Worm (Caenorhabditis elegans) whole organism, late embryonic: Measurements from ENCODE around the gene F40G12.2.
"Not testable (repeated sequence)": the region's sequence is repeated elsewhere in the genome, so short reads cannot be mapped to it uniquely, and the experiment has no call there.

Experiments
- C38D4.7 ChIP-seq: fragments of 200-800 bp; sonication (Bioruptor generic); optimal IDR thresholded peaks from 2 replicates; lab custom pipeline; 2018; ENCODE audit warnings: mild to moderate bottlenecking, missing genetic modification characterization, moderate library complexity, missing compliant biosample characterization
- F13H6.1 ChIP-seq: sonication (generic microtip); optimal IDR thresholded peaks from 2 replicates; lab custom pipeline; 2016; ENCODE audit warnings: missing genetic modification characterization, missing compliant biosample characterization
- K09A11.1 ChIP-seq: sonication (generic microtip); optimal IDR thresholded peaks from 2 replicates; lab custom pipeline; 2017; ENCODE audit warnings: antibody characterized with exemption, mild to moderate bottlenecking, missing genetic modification characterization, missing compliant biosample characterization; ENCODE audit not compliant: insufficient read depth
- T23F11.4 ChIP-seq: fragments of 200-800 bp; sonication (Bioruptor generic); optimal IDR thresholded peaks from 2 replicates; lab custom pipeline; 2018; ENCODE audit warnings: mild to moderate bottlenecking, missing genetic modification characterization, missing compliant biosample characterization
- Y22D7AL.16 ChIP-seq: sonication (generic microtip); optimal IDR thresholded peaks from 2 replicates; lab custom pipeline; 2016; ENCODE audit warnings: missing genetic modification characterization, missing compliant biosample characterization
- ceh-18 ChIP-seq: sonication (generic microtip); optimal IDR thresholded peaks from 2 replicates; lab custom pipeline; 2016; ENCODE audit warnings: missing genetic modification characterization, missing compliant biosample characterization
- ceh-19 ChIP-seq: fragments of 200-800 bp; sonication (Bioruptor generic); optimal IDR thresholded peaks from 2 replicates; lab custom pipeline; 2018; ENCODE audit warnings: mild to moderate bottlenecking, missing genetic modification characterization, missing compliant biosample characterization
- ceh-24 ChIP-seq: sonication (generic microtip); optimal IDR thresholded peaks from 2 replicates; lab custom pipeline; 2016; ENCODE audit warnings: mild to moderate bottlenecking, missing genetic modification characterization, missing compliant biosample characterization
- ceh-30 ChIP-seq: fragments of 150-350 bp; optimal IDR thresholded peaks from 2 replicates; lab custom pipeline; 2014; ENCODE audit warnings: missing biosample characterization, missing genetic modification characterization
- ceh-45 ChIP-seq: fragments of 200-800 bp; sonication (Bioruptor generic); IDR thresholded peaks from 2 replicates; pipeline ENCODE4 v1.3.6; 2022; ENCODE audit warnings: missing genetic modification reagents, missing genetic modification characterization, missing compliant biosample characterization
- dmd-4 ChIP-seq: sonication (generic microtip); optimal IDR thresholded peaks from 2 replicates; lab custom pipeline; 2016; ENCODE audit warnings: borderline replicate concordance, missing genetic modification characterization, missing compliant biosample characterization
- elt-2 ChIP-seq: sonication (generic microtip); optimal IDR thresholded peaks from 2 replicates; lab custom pipeline; 2016; ENCODE audit warnings: missing genetic modification reagents, missing genetic modification characterization, missing compliant biosample characterization
- elt-4 ChIP-seq: sonication (generic microtip); optimal IDR thresholded peaks from 2 replicates; lab custom pipeline; 2016; ENCODE audit warnings: missing genetic modification characterization, missing compliant biosample characterization
- ets-4 ChIP-seq: sonication (generic microtip); optimal IDR thresholded peaks from 2 replicates; lab custom pipeline; 2016; ENCODE audit warnings: missing genetic modification characterization, missing compliant biosample characterization
- hlh-30 ChIP-seq: sonication (generic microtip); optimal IDR thresholded peaks from 2 replicates; lab custom pipeline; 2017; ENCODE audit warnings: antibody characterized with exemption, missing genetic modification characterization, missing compliant biosample characterization; ENCODE audit not compliant: insufficient read depth
- hlh-6 ChIP-seq: sonication (generic microtip); optimal IDR thresholded peaks from 2 replicates; lab custom pipeline; 2016; ENCODE audit warnings: missing genotype, missing genetic modification characterization, missing compliant biosample characterization
- lin-11 ChIP-seq: fragments of 200-800 bp; sonication (Bioruptor generic); optimal IDR thresholded peaks from 2 replicates; lab custom pipeline; 2018; ENCODE audit warnings: mild to moderate bottlenecking, missing genetic modification characterization, missing compliant biosample characterization
- pat-9 ChIP-seq: fragments of 200-800 bp; sonication (Bioruptor generic); optimal IDR thresholded peaks from 2 replicates; lab custom pipeline; 2018; ENCODE audit warnings: mild to moderate bottlenecking, missing genetic modification characterization, moderate library complexity, missing compliant biosample characterization
- ref-2 ChIP-seq: sonication (generic microtip); optimal IDR thresholded peaks from 2 replicates; lab custom pipeline; 2016; ENCODE audit warnings: missing genetic modification characterization, missing compliant biosample characterization
- sdc-2 ChIP-seq: sonication (generic microtip); optimal IDR thresholded peaks from 2 replicates; lab custom pipeline; 2016; ENCODE audit warnings: missing genotype, missing genetic modification characterization, missing compliant biosample characterization
- sox-4 ChIP-seq: sonication (generic microtip); optimal IDR thresholded peaks from 2 replicates; lab custom pipeline; 2017; ENCODE audit warnings: mild to moderate bottlenecking, missing genetic modification characterization, inconsistent platforms, missing compliant biosample characterization
- tbx-7 ChIP-seq: sonication (generic microtip); optimal IDR thresholded peaks from 2 replicates; lab custom pipeline; 2016; ENCODE audit warnings: missing genotype, missing genetic modification characterization, missing compliant biosample characterization
- ttx-3 ChIP-seq: sonication (generic microtip); optimal IDR thresholded peaks from 2 replicates; lab custom pipeline; 2016; ENCODE audit warnings: missing genetic modification reagents, missing genetic modification characterization, missing compliant biosample characterization
- unc-3 ChIP-seq, 2 experiments: fragments of 200-800 bp in 1 of 2; sonication (Bioruptor generic) in 1 of 2; sonication (generic microtip) in 1 of 2; conservative IDR thresholded peaks in 1 of 2; optimal IDR thresholded peaks in 1 of 2; 2 replicates each; pipeline versions ENCODE4 v1.3.6 to Lab custom; 2016 to 2022; ENCODE audit warnings: missing compliant biosample characterization in 2 of 2, missing genetic modification characterization in 2 of 2, missing genetic modification reagents in 1 of 2
- unc-55 ChIP-seq: sonication (generic microtip); optimal IDR thresholded peaks from 2 replicates; lab custom pipeline; 2017; ENCODE audit warnings: missing biosample characterization, missing genetic modification reagents, missing genetic modification characterization
- unc-86 ChIP-seq: sonication (generic microtip); optimal IDR thresholded peaks from 2 replicates; lab custom pipeline; 2016; ENCODE audit warnings: missing genetic modification characterization, missing compliant biosample characterization
- zip-5 ChIP-seq: sonication (generic microtip); optimal IDR thresholded peaks from 2 replicates; lab custom pipeline; 2016; ENCODE audit warnings: missing genetic modification characterization, missing compliant biosample characterization
- ztf-16 ChIP-seq: sonication (generic microtip); optimal IDR thresholded peaks from 2 replicates; lab custom pipeline; 2017; ENCODE audit warnings: missing genetic modification characterization, missing compliant biosample characterization

Gene F40G12.2

ce11 chrV:14260831-14261230 lies at the start of gene F40G12.2:
F40G12.2 (minus strand) TSS chrV:14260931.
- no peak for TF ChIP-seq ets-4
- no peak for TF ChIP-seq ceh-24
- TF ChIP-seq zip-5 (tag; lab: Kevin White, UChicago), result no peak
- TF ChIP-seq elt-4 (tag; lab: Kevin White, UChicago), result no peak
- TF ChIP-seq sdc-2 (tag; lab: Kevin White, UChicago), result no peak
- TF ChIP-seq unc-3 (GFP tag; conservative IDR thresholded peaks at IDR 0.05; lab: Robert Waterston, UW), result no peak
- no peak for TF ChIP-seq unc-3 (tag; optimal IDR thresholded peaks at IDR 0.05; lab: Kevin White, UChicago)
- TF ChIP-seq T23F11.4 (GFP tag; lab: Kevin White, UChicago), result no peak
- TF ChIP-seq ref-2 (tag; lab: Kevin White, UChicago), result no peak
- no peak for TF ChIP-seq tbx-7 (tag; lab: Kevin White, UChicago)

- TF ChIP-seq K09A11.1 (tag; lab: Kevin White, UChicago); unc-55 (GFP tag; lab: Kevin White, UChicago); ceh-19 (GFP tag; lab: Kevin White, UChicago): not testable (repeated sequence)
These were observed 48.9 kb upstream of the F40G12.2 start, which contains the start of gene F14D7.14 for ce11 chrV:14309632-14310031. F14D7.14 (plus strand) TSS chrV:14309932.

- not testable (repeated sequence) for TF ChIP-seq ztf-16 (tag; lab: Kevin White, UChicago); C38D4.7; lin-11 (tag; lab: Kevin White, UChicago)
These were observed 47.4 kb upstream of the F40G12.2 start, which contains the start of gene spig-5 for ce11 chrV:14308164-14308563. spig-5 (plus strand) TSS chrV:14308464.

- not testable (repeated sequence) for TF ChIP-seq unc-86 (tag; lab: Kevin White, UChicago); ceh-18; ceh-30 (tag; lab: Kevin White, UChicago)
These were observed 46.0 kb upstream of the F40G12.2 start, which contains the start of gene spig-4 for ce11 chrV:14306771-14307170. spig-4 (minus strand) TSS chrV:14306871.

- no peak for TF ChIP-seq F13H6.1 (tag; lab: Kevin White, UChicago)
- no peak for TF ChIP-seq pat-9
- TF ChIP-seq elt-2 (tag; lab: Kevin White, UChicago), result peak; percentile 21
- TF ChIP-seq, all 69 proteins: peak for 1
These were observed 40.3 kb upstream of the F40G12.2 start, which contains the start of gene F14D7.6 for ce11 chrV:14301076-14301475. F14D7.6 (plus strand) TSS chrV:14301413.

- TF ChIP-seq ceh-24 (no peak), T23F11.4 (GFP tag; lab: Kevin White, UChicago) (no peak), hlh-6 (tag; lab: Kevin White, UChicago) (no peak), elt-4 (tag; lab: Kevin White, UChicago) (no peak), ceh-19 (GFP tag; lab: Kevin White, UChicago) (no peak), hlh-30 (tag; lab: Kevin White, UChicago) (no peak), dmd-4 (tag; lab: Kevin White, UChicago) (no peak), ttx-3 (tag; lab: Kevin White, UChicago) (no peak), Y22D7AL.16 (tag; lab: Kevin White, UChicago) (no peak), sox-4 (no peak), unc-3 (GFP tag; conservative IDR thresholded peaks at IDR 0.05; lab: Robert Waterston, UW) (no peak), unc-3 (tag; optimal IDR thresholded peaks at IDR 0.05; lab: Kevin White, UChicago) (no peak), C38D4.7 (no peak), ceh-45 (no peak)
These were observed 38.9 kb upstream of the F40G12.2 start, which contains the start of the genes spig-3 and F14D7.12 for ce11 chrV:14299569-14300064. spig-3 (minus strand) TSS chrV:14299669. F14D7.12 (plus strand) TSS chrV:14300014.
